Worm (Caenorhabditis elegans): ENCODE measurements around the gene Y57A10A.4.

ce11 chrII:12143558-12143957, 8.2 kb upstream of the Y57A10A.4 start:
- TF ChIP-seq nhr-237 (tag; optimal IDR thresholded peaks at IDR 0.05), result no peak
- TF ChIP-seq fkh-10 (GFP tag; optimal IDR thresholded peaks at IDR 0.05), result no peak

Measured in whole organism, L3 larva.